Worm (Caenorhabditis elegans) whole organism, L4/young adult: ENCODE data around the gene snr-5.

Experiments
- W03F9.2 ChIP-seq: fragments of 150-350 bp; optimal IDR thresholded peaks from 2 replicates; lab custom pipeline; 2014; ENCODE audit warnings: missing biosample characterization, missing genetic modification characterization
- dao-5 ChIP-seq: sonication (generic microtip); optimal IDR thresholded peaks from 2 replicates; lab custom pipeline; 2016; ENCODE audit warnings: missing genotype, missing genetic modification characterization, moderate library complexity, missing compliant biosample characterization
- him-1 ChIP-seq: sonication (generic microtip); optimal IDR thresholded peaks from 2 replicates; lab custom pipeline; 2016; ENCODE audit warnings: missing genotype, missing genetic modification reagents, missing genetic modification characterization, missing compliant biosample characterization

- TF ChIP-seq W03F9.2 (tag; lab: Kevin White, UChicago) (no peak), him-1 (tag; lab: Kevin White, UChicago) (no peak), dao-5 (tag; lab: Kevin White, UChicago) (no peak)
Observed at ce11 chrIII:7818965-7819364, 42.9 kb upstream of the snr-5 start.
